Worm (Caenorhabditis elegans) whole organism, young adult: Measurements from ENCODE around the gene clec-64.

ENCODE experiments used
- B0019.2 ChIP-seq: fragments of 200-800 bp; sonication (Bioruptor generic); conservative IDR thresholded peaks from 2 replicates; pipeline ENCODE4 v1.3.6; 2022; ENCODE audit warnings: missing genetic modification reagents, missing genetic modification characterization, missing compliant biosample characterization
- B0035.1 ChIP-seq: sonication (generic microtip); optimal IDR thresholded peaks from 2 replicates; lab custom pipeline; 2016; ENCODE audit warnings: missing genetic modification characterization, mild to moderate bottlenecking, missing compliant biosample characterization, missing genotype, missing genetic modification reagents
- B0336.3 ChIP-seq: fragments of 200-800 bp; sonication (Bioruptor generic); IDR thresholded peaks from 2 replicates; pipeline ENCODE4 v1.3.6; 2022; ENCODE audit warnings: missing genetic modification characterization, missing compliant biosample characterization
- C06A6.2 ChIP-seq: fragments of 200-800 bp; sonication (Bioruptor generic); conservative IDR thresholded peaks from 2 replicates; pipeline ENCODE4 v1.3.6; 2022; ENCODE audit warnings: missing genetic modification characterization, missing compliant biosample characterization
- F23B12.7 ChIP-seq: sonication (generic microtip); optimal IDR thresholded peaks from 2 replicates; lab custom pipeline; 2017; ENCODE audit warnings: missing genetic modification characterization, mild to moderate bottlenecking, missing compliant biosample characterization, antibody characterized with exemption, moderate library complexity; ENCODE audit not compliant: insufficient read depth
- F33H1.4 ChIP-seq: fragments of 200-800 bp; sonication (Bioruptor generic); IDR thresholded peaks from 2 replicates; pipeline ENCODE4 v1.3.6; 2022; ENCODE audit warnings: missing genetic modification reagents, missing genetic modification characterization, missing compliant biosample characterization
- F52B5.7 ChIP-seq: sonication (generic microtip); optimal IDR thresholded peaks from 2 replicates; lab custom pipeline; 2016; ENCODE audit warnings: mild to moderate bottlenecking, missing genetic modification characterization, missing compliant biosample characterization
- K11D2.4 ChIP-seq: fragments of 200-800 bp; sonication (Bioruptor generic); IDR thresholded peaks from 2 replicates; pipeline ENCODE4 v1.3.6; 2022; ENCODE audit warnings: missing genetic modification reagents, missing genetic modification characterization, missing compliant biosample characterization
- T26A5.8 ChIP-seq: sonication (generic microtip); optimal IDR thresholded peaks from 2 replicates; lab custom pipeline; 2016; ENCODE audit warnings: missing genetic modification characterization, missing compliant biosample characterization
- Y95B8A.8 ChIP-seq: fragments of 200-800 bp; sonication (Bioruptor generic); IDR thresholded peaks from 2 replicates; pipeline ENCODE4 v1.3.6; 2022; ENCODE audit warnings: missing genetic modification reagents, missing genetic modification characterization, missing compliant biosample characterization
- akir-1 ChIP-seq: fragments of 200-800 bp; sonication (Bioruptor generic); optimal IDR thresholded peaks from 2 replicates; lab custom pipeline; 2018; ENCODE audit warnings: mild to moderate bottlenecking, missing genetic modification characterization, moderate library complexity, missing compliant biosample characterization
- aptf-2 ChIP-seq: fragments of 200-800 bp; sonication (Bioruptor generic); conservative IDR thresholded peaks from 2 replicates; pipeline ENCODE4 v1.3.6; 2022; ENCODE audit warnings: missing genetic modification reagents, missing genetic modification characterization, missing compliant biosample characterization
- aptf-3 ChIP-seq: fragments of 200-800 bp; sonication (Bioruptor generic); IDR thresholded peaks from 2 replicates; pipeline ENCODE4 v1.3.6; 2022; ENCODE audit warnings: missing genetic modification characterization, missing compliant biosample characterization
- attf-5 ChIP-seq: fragments of 200-800 bp; sonication (Bioruptor generic); optimal IDR thresholded peaks from 2 replicates; lab custom pipeline; 2018; ENCODE audit warnings: mild to moderate bottlenecking, missing genetic modification characterization, missing compliant biosample characterization
- attf-6 ChIP-seq: fragments of 200-800 bp; sonication (Bioruptor generic); IDR thresholded peaks from 2 replicates; pipeline ENCODE4 v1.3.6; 2022; ENCODE audit warnings: missing genetic modification reagents, missing genetic modification characterization, missing compliant biosample characterization
- ceh-27 ChIP-seq: fragments of 200-800 bp; sonication (Bioruptor generic); optimal IDR thresholded peaks from 2 replicates; lab custom pipeline; 2018; ENCODE audit warnings: mild to moderate bottlenecking, missing genetic modification characterization, moderate library complexity, missing compliant biosample characterization
- ceh-58 ChIP-seq: fragments of 200-800 bp; sonication (Bioruptor generic); IDR thresholded peaks from 2 replicates; pipeline ENCODE4 v1.3.6; 2022; ENCODE audit warnings: missing genetic modification characterization, missing compliant biosample characterization
- ekl-4 ChIP-seq: fragments of 200-800 bp; sonication (Bioruptor generic); IDR thresholded peaks from 2 replicates; pipeline ENCODE4 v1.3.6; 2022; ENCODE audit warnings: missing genetic modification reagents, missing genetic modification characterization, missing compliant biosample characterization
- fkh-3 ChIP-seq: sonication (generic microtip); optimal IDR thresholded peaks from 2 replicates; lab custom pipeline; 2016; ENCODE audit warnings: mild to moderate bottlenecking, missing genetic modification characterization, missing compliant biosample characterization
- hmg-1.2 ChIP-seq: fragments of 200-800 bp; sonication (Bioruptor generic); IDR thresholded peaks from 2 replicates; pipeline ENCODE4 v1.3.6; 2022; ENCODE audit warnings: missing genetic modification reagents, missing genetic modification characterization, missing compliant biosample characterization
- hsf-1 ChIP-seq: fragments of 200-800 bp; sonication (Bioruptor generic); IDR thresholded peaks from 2 replicates; pipeline ENCODE4 v1.3.6; 2022; ENCODE audit warnings: missing genetic modification reagents, missing genetic modification characterization, missing compliant biosample characterization
- let-607 ChIP-seq, 2 experiments: fragments of 200-800 bp in 1 of 2; sonication (Bioruptor generic) in 1 of 2; sonication (generic microtip) in 1 of 2; optimal IDR thresholded peaks; 2 replicates each; lab custom pipeline; 2016 to 2018; ENCODE audit warnings: mild to moderate bottlenecking in 2 of 2, missing compliant biosample characterization in 2 of 2, missing genetic modification characterization in 2 of 2, moderate library complexity in 2 of 2, missing genotype in 1 of 2
- lin-26 ChIP-seq: fragments of 200-800 bp; sonication (Bioruptor generic); IDR thresholded peaks from 2 replicates; pipeline ENCODE4 v1.3.6; 2022; ENCODE audit warnings: missing genetic modification reagents, missing genetic modification characterization, missing compliant biosample characterization
- lsl-1 ChIP-seq: fragments of 200-800 bp; sonication (Bioruptor generic); optimal IDR thresholded peaks from 2 replicates; lab custom pipeline; 2018; ENCODE audit warnings: mild to moderate bottlenecking, missing genetic modification characterization, moderate library complexity, missing compliant biosample characterization
- madf-3 ChIP-seq: fragments of 200-800 bp; sonication (Bioruptor generic); IDR thresholded peaks from 2 replicates; pipeline ENCODE4 v1.3.6; 2022; ENCODE audit warnings: missing genetic modification reagents, missing genetic modification characterization, missing compliant biosample characterization
- madf-6 ChIP-seq: fragments of 200-800 bp; sonication (Bioruptor generic); IDR thresholded peaks from 2 replicates; pipeline ENCODE4 v1.3.6; 2022; ENCODE audit warnings: missing genetic modification reagents, missing genetic modification characterization, missing compliant biosample characterization
- mcd-1 ChIP-seq: fragments of 200-800 bp; sonication (Bioruptor generic); IDR thresholded peaks from 2 replicates; pipeline ENCODE4 v1.3.6; 2022; ENCODE audit warnings: missing genetic modification reagents, missing genetic modification characterization, missing compliant biosample characterization
- nfya-2 ChIP-seq: fragments of 200-800 bp; sonication (Bioruptor generic); IDR thresholded peaks from 2 replicates; pipeline ENCODE4 v1.3.6; 2022; ENCODE audit warnings: missing genetic modification reagents, missing genetic modification characterization, missing compliant biosample characterization
- nfyb-1 ChIP-seq: fragments of 200-800 bp; sonication (Bioruptor generic); IDR thresholded peaks from 2 replicates; pipeline ENCODE4 v1.3.6; 2022; ENCODE audit warnings: missing genetic modification reagents, missing genetic modification characterization, missing compliant biosample characterization
- nhr-80 ChIP-seq: sonication (generic microtip); optimal IDR thresholded peaks from 2 replicates; lab custom pipeline; 2016; ENCODE audit warnings: missing genetic modification characterization, missing compliant biosample characterization
- pbrm-1 ChIP-seq: fragments of 200-800 bp; sonication (Bioruptor generic); IDR thresholded peaks from 2 replicates; pipeline ENCODE4 v1.3.6; 2022; ENCODE audit warnings: missing genetic modification reagents, missing genetic modification characterization, missing compliant biosample characterization
- repo-1 ChIP-seq: sonication (generic microtip); optimal IDR thresholded peaks from 2 replicates; lab custom pipeline; 2017; ENCODE audit warnings: mild to moderate bottlenecking, missing genetic modification characterization, missing compliant biosample characterization
- snpc-1.3 ChIP-seq: sonication (generic microtip); optimal IDR thresholded peaks from 2 replicates; lab custom pipeline; 2017; ENCODE audit warnings: missing genetic modification characterization, mild to moderate bottlenecking, missing compliant biosample characterization, antibody characterized with exemption, moderate library complexity, missing genotype, missing genetic modification reagents; ENCODE audit not compliant: insufficient read depth
- snpc-4 ChIP-seq, 5 experiments: fragments of 150-350 bp in 1 of 5; sonication (generic microtip) in 4 of 5; optimal IDR thresholded peaks; 2 replicates each; lab custom pipeline; 2014 to 2018; ENCODE audit warnings: missing genetic modification characterization in 5 of 5, missing biosample characterization in 3 of 5, antibody characterized with exemption in 2 of 5, mild to moderate bottlenecking in 2 of 5, missing compliant biosample characterization in 2 of 5, missing genotype in 2 of 5, moderate library complexity in 2 of 5, missing genetic modification reagents in 1 of 5
- sptf-2 ChIP-seq: fragments of 200-800 bp; sonication (Bioruptor generic); optimal IDR thresholded peaks from 2 replicates; lab custom pipeline; 2018; ENCODE audit warnings: mild to moderate bottlenecking, missing genetic modification characterization, missing compliant biosample characterization
- tbp1 ChIP-seq: fragments of 200-800 bp; sonication (Bioruptor generic); optimal IDR thresholded peaks from 2 replicates; lab custom pipeline; 2018; ENCODE audit warnings: mild to moderate bottlenecking, missing genetic modification characterization, missing compliant biosample characterization
- unc-62 ChIP-seq: fragments of 150-350 bp; optimal IDR thresholded peaks from 2 replicates; lab custom pipeline; 2014; ENCODE audit warnings: missing biosample characterization, missing genetic modification reagents, missing genetic modification characterization
- zfh-2 ChIP-seq: fragments of 200-800 bp; sonication (Bioruptor generic); conservative IDR thresholded peaks from 2 replicates; pipeline ENCODE4 v1.3.6; 2022; ENCODE audit warnings: missing genetic modification reagents, missing genetic modification characterization, missing compliant biosample characterization
- zim-3 ChIP-seq: sonication (generic microtip); optimal IDR thresholded peaks from 2 replicates; lab custom pipeline; 2017; ENCODE audit warnings: mild to moderate bottlenecking, missing genetic modification characterization, moderate library complexity, missing compliant biosample characterization
- ztf-25 ChIP-seq: fragments of 200-800 bp; sonication (Bioruptor generic); IDR thresholded peaks from 2 replicates; pipeline ENCODE4 v1.3.6; 2022; ENCODE audit warnings: missing genetic modification reagents, missing genetic modification characterization, missing compliant biosample characterization
- ztf-26 ChIP-seq: sonication (generic microtip); optimal IDR thresholded peaks from 2 replicates; lab custom pipeline; 2017; ENCODE audit warnings: missing genetic modification characterization, missing compliant biosample characterization

Gene clec-64

ce11 chrII:12865604-12866003 is 32.4 kb upstream of the clec-64 start, which contains the start of gene snf-5:
Gene snf-5 (minus strand): TSS chrII:12865785.
- TF ChIP-seq zim-3 (tag; lab: Kevin White, UChicago) (no peak), mcd-1 (GFP tag; lab: Robert Waterston, UW) (no peak), Y95B8A.8 (GFP tag; lab: Robert Waterston, UW) (no peak)

ce11 chrII:12866079-12866478 is 32.0 kb upstream of the clec-64 start:
- TF ChIP-seq akir-1 (GFP tag; lab: Kevin White, UChicago) (no peak), hmg-1.2 (GFP tag; lab: Robert Waterston, UW) (no peak), attf-6 (GFP tag; lab: Robert Waterston, UW) (peak; percentile 36; the same call in 1 of the 2 replicates), madf-3 (peak; percentile 78; the same call in 1 of the 2 replicates), aptf-2 (GFP tag; lab: Robert Waterston, UW) (0 out of 2 replicates have a peak, but pooled peaks have one; percentile 10), nfyb-1 (0 out of 2 replicates have a peak, but pooled peaks have one; percentile 15), ekl-4 (GFP tag; lab: Robert Waterston, UW) (peak; percentile 18; the same call in 1 of the 2 replicates), aptf-3 (no peak), F52B5.7 (tag; lab: Kevin White, UChicago) (peak; percentile 17), unc-62 (no peak), F33H1.4 (GFP tag; lab: Robert Waterston, UW) (0 out of 2 replicates have a peak, but pooled peaks have one; percentile 5), hsf-1 (GFP tag; lab: Robert Waterston, UW) (0 out of 2 replicates have a peak, but pooled peaks have one; percentile 30)
- TF ChIP-seq, all 124 proteins: peak for 8

ce11 chrII:12878071-12878668 is 19.9 kb upstream of the clec-64 start, which contains the start of gene gsy-1:
Gene gsy-1 (minus strand): TSS chrII:12878121.
- TF ChIP-seq let-607 (tag; optimal IDR thresholded peaks at IDR 0.05; lab: Kevin White, UChicago): no peak
- TF ChIP-seq ztf-25 (GFP tag; lab: Robert Waterston, UW): no peak
- TF ChIP-seq madf-6 (GFP tag; lab: Robert Waterston, UW): 0 out of 2 replicates have a peak, but pooled peaks have one; percentile 17
- 0 out of 2 replicates have a peak, but pooled peaks have one; percentile 48 for TF ChIP-seq nfyb-1
- no peak for TF ChIP-seq C06A6.2 (GFP tag; lab: Robert Waterston, UW)
- TF ChIP-seq repo-1 (tag; lab: Kevin White, UChicago): no peak
- TF ChIP-seq B0035.1 (tag; lab: Kevin White, UChicago): no peak
- TF ChIP-seq lin-26 (GFP tag; lab: Robert Waterston, UW): no peak
- no peak for TF ChIP-seq tbp1 (GFP tag; lab: Kevin White, UChicago)

ce11 chrII:12878697-12879096 is 19.3 kb upstream of the clec-64 start:
- no peak for TF ChIP-seq snpc-4 (GFP tag; optimal IDR thresholded peaks at IDR 0.05; lab: Kevin White, UChicago)
- peak in 3 of 4 experiments; percentile 8 to 50 (median 17) for TF ChIP-seq snpc-4 (tag; optimal IDR thresholded peaks at IDR 0.05; lab: Kevin White, UChicago)
- no peak for TF ChIP-seq nfya-2 (GFP tag; lab: Robert Waterston, UW)
- 0 out of 2 replicates have a peak, but pooled peaks have one; percentile 19 for TF ChIP-seq madf-6 (GFP tag; lab: Robert Waterston, UW)
- TF ChIP-seq zfh-2: peak; percentile 75
- TF ChIP-seq nhr-80 (tag; lab: Kevin White, UChicago): peak; percentile 94
- TF ChIP-seq attf-5 (GFP tag; lab: Kevin White, UChicago): peak; percentile 57
- no peak for TF ChIP-seq fkh-3
- peak; percentile 19 for TF ChIP-seq ceh-27 (GFP tag; lab: Kevin White, UChicago)
- TF ChIP-seq B0019.2 (GFP tag; lab: Robert Waterston, UW): no peak
- TF ChIP-seq sptf-2: no peak
- no peak for TF ChIP-seq snpc-1.3 (tag; lab: Kevin White, UChicago)
- peak; percentile 48; the same call in 1 of the 2 replicates for TF ChIP-seq K11D2.4
- peak; percentile 23 for TF ChIP-seq ztf-26 (tag; lab: Kevin White, UChicago)
- TF ChIP-seq pbrm-1 (GFP tag; lab: Robert Waterston, UW): no peak
- TF ChIP-seq let-607 (tag; optimal IDR thresholded peaks at IDR 0.05; lab: Kevin White, UChicago): peak in 1 of 2 experiments; percentile 53
- no peak for TF ChIP-seq T26A5.8
- no peak for TF ChIP-seq nfyb-1
- peak; percentile 54 for TF ChIP-seq F23B12.7 (tag; lab: Kevin White, UChicago)
- peak; percentile 77; the same call in 1 of the 2 replicates for TF ChIP-seq B0336.3
- TF ChIP-seq ceh-58: no peak
- TF ChIP-seq lsl-1 (GFP tag; lab: Kevin White, UChicago): no peak
